Fruit fly (Drosophila melanogaster) S2 (cell line): Measurements from ENCODE around the gene CG6878.

ENCODE experiments used
- CG8478 ChIP-seq: fragments of >200 bp; optimal IDR thresholded peaks from 2 replicates; lab custom pipeline; 2018
- CTCF ChIP-seq, 2 experiments: fragments of >200 bp; optimal IDR thresholded peaks; 2 replicates each; lab custom pipeline; 2018

DNA sequence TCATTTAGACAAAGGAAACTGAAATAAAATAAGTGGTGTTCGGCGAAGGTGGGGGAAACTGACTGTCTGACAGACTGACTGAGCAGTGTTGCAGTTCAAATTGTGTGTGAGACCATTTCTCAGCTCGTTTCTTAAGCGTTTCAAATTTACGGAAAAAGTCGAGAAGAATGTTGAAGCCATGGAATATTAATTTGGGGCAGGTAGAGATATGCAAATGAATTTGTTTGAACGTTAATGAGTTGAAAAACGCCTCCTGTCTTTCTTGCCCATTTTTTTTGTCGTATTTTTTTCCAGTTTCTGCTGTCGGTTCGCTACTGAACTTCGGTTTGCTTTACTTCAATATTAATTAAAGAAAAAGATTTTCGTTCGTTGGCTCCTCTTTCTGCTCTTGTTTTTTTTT lies 42.0 kb downstream of the CG6878 start:
- TF ChIP-seq CTCF (optimal IDR thresholded peaks at IDR 0.05; lab: Kevin White, UChicago) (no peak), CG8478 (lab: Kevin White, UChicago) (no peak)
